Worm (Caenorhabditis elegans) whole organism, L3 larva: ENCODE measurements around the gene sulp-4.
A peak's percentile ranks its signal among the peaks of the same experiment; 100 is the strongest.

Experiments used
- R02D3.7 ChIP-seq: fragments of 150-350 bp; optimal IDR thresholded peaks from 2 replicates; lab custom pipeline; 2014; ENCODE audit warnings: missing biosample characterization, missing genetic modification characterization
- ZK546.5 ChIP-seq: sonication (generic microtip); optimal IDR thresholded peaks from 2 replicates; lab custom pipeline; 2017; ENCODE audit warnings: missing biosample characterization, missing genetic modification characterization
- ama-1 ChIP-seq: fragments of 150-350 bp; optimal IDR thresholded peaks from 2 replicates; lab custom pipeline; 2018
- ceh-16 ChIP-seq: sonication (generic microtip); optimal IDR thresholded peaks from 2 replicates; lab custom pipeline; 2017; ENCODE audit warnings: missing biosample characterization, missing genetic modification characterization
- ceh-28 ChIP-seq: fragments of 150-350 bp; optimal IDR thresholded peaks from 2 replicates; lab custom pipeline; 2014; ENCODE audit warnings: missing biosample characterization, missing genetic modification reagents, missing genetic modification characterization
- ceh-82 ChIP-seq: fragments of 150-350 bp; optimal IDR thresholded peaks from 2 replicates; lab custom pipeline; 2014; ENCODE audit warnings: missing biosample characterization, missing genetic modification characterization
- ceh-9 ChIP-seq: sonication (generic microtip); optimal IDR thresholded peaks from 2 replicates; lab custom pipeline; 2018; ENCODE audit warnings: missing biosample characterization, missing genetic modification characterization
- daf-12 ChIP-seq: fragments of 150-350 bp; optimal IDR thresholded peaks from 2 replicates; lab custom pipeline; 2014; ENCODE audit warnings: missing biosample characterization, missing genetic modification reagents, missing genetic modification characterization
- egl-5 ChIP-seq: fragments of 150-350 bp; optimal IDR thresholded peaks from 2 replicates; lab custom pipeline; 2017; ENCODE audit warnings: missing biosample characterization, missing genetic modification reagents, missing genetic modification characterization, inconsistent platforms
- elt-1 ChIP-seq: fragments of 150-350 bp; optimal IDR thresholded peaks from 2 replicates; lab custom pipeline; 2014; ENCODE audit warnings: missing biosample characterization, missing genetic modification characterization
- elt-2 ChIP-seq: sonication (generic microtip); optimal IDR thresholded peaks from 2 replicates; lab custom pipeline; 2016; ENCODE audit warnings: missing genetic modification reagents, mild to moderate bottlenecking, missing genetic modification characterization, missing compliant biosample characterization
- elt-3 ChIP-seq, 3 experiments: fragments of 150-350 bp in 1 of 3; sonication (generic microtip) in 2 of 3; optimal IDR thresholded peaks; 2 replicates in 2 of 3; 4 replicates in 1 of 3; lab custom pipeline; 2014 to 2017; ENCODE audit warnings: missing biosample characterization in 3 of 3, missing genetic modification characterization in 3 of 3
- eor-1 ChIP-seq, 2 experiments: fragments of 150-350 bp; optimal IDR thresholded peaks; 2 replicates each; lab custom pipeline; 2014 to 2018; ENCODE audit warnings: missing biosample characterization in 2 of 2, missing genetic modification characterization in 2 of 2
- fkh-10 ChIP-seq: sonication (generic microtip); optimal IDR thresholded peaks from 2 replicates; lab custom pipeline; 2017; ENCODE audit warnings: missing biosample characterization, missing genetic modification reagents, missing genetic modification characterization
- fkh-2 ChIP-seq: fragments of 150-350 bp; optimal IDR thresholded peaks from 2 replicates; lab custom pipeline; 2014; ENCODE audit warnings: missing biosample characterization, missing genetic modification reagents, missing genetic modification characterization
- fos-1 ChIP-seq: fragments of 150-350 bp; optimal IDR thresholded peaks from 2 replicates; lab custom pipeline; 2014; ENCODE audit warnings: missing biosample characterization, missing genetic modification characterization
- hmg-11 ChIP-seq: sonication (generic microtip); optimal IDR thresholded peaks from 2 replicates; lab custom pipeline; 2016; ENCODE audit warnings: missing genetic modification characterization, missing compliant biosample characterization
- jun-1 ChIP-seq: fragments of 150-350 bp; optimal IDR thresholded peaks from 2 replicates; lab custom pipeline; 2014; ENCODE audit warnings: missing biosample characterization, missing genetic modification reagents, missing genetic modification characterization
- lin-15B ChIP-seq: fragments of 150-350 bp; optimal IDR thresholded peaks from 2 replicates; lab custom pipeline; 2014; ENCODE audit warnings: missing biosample characterization, missing genetic modification characterization
- lin-39 ChIP-seq: fragments of 150-350 bp; optimal IDR thresholded peaks from 2 replicates; lab custom pipeline; 2018; ENCODE audit warnings: missing biosample characterization, missing genetic modification reagents, missing genetic modification characterization
- lsy-12 ChIP-seq: sonication (generic microtip); optimal IDR thresholded peaks from 2 replicates; lab custom pipeline; 2016; ENCODE audit warnings: mild to moderate bottlenecking, missing genetic modification characterization, missing compliant biosample characterization
- mdl-1 ChIP-seq: fragments of 150-350 bp; optimal IDR thresholded peaks from 2 replicates; lab custom pipeline; 2014; ENCODE audit warnings: missing biosample characterization, missing genetic modification characterization
- mml-1 ChIP-seq: fragments of 150-350 bp; sonication (generic microtip); optimal IDR thresholded peaks from 3 replicates; lab custom pipeline; 2014; ENCODE audit warnings: missing biosample characterization, missing genetic modification characterization
- nfya-1 ChIP-seq: sonication (generic microtip); optimal IDR thresholded peaks from 2 replicates; lab custom pipeline; 2017; ENCODE audit warnings: missing genetic modification characterization, mild to moderate bottlenecking, missing compliant biosample characterization, antibody characterized with exemption, moderate library complexity; ENCODE audit not compliant: insufficient read depth
- nhr-11 ChIP-seq: fragments of 150-350 bp; optimal IDR thresholded peaks from 2 replicates; lab custom pipeline; 2014; ENCODE audit warnings: missing biosample characterization, missing genetic modification characterization
- nhr-12 ChIP-seq: fragments of 150-350 bp; optimal IDR thresholded peaks from 2 replicates; lab custom pipeline; 2014; ENCODE audit warnings: missing biosample characterization, missing genetic modification characterization
- nhr-23 ChIP-seq: fragments of 150-350 bp; optimal IDR thresholded peaks from 2 replicates; lab custom pipeline; 2014; ENCODE audit warnings: missing biosample characterization, missing genetic modification reagents, missing genetic modification characterization
- nhr-237 ChIP-seq: fragments of 150-350 bp; optimal IDR thresholded peaks from 2 replicates; lab custom pipeline; 2014; ENCODE audit warnings: missing biosample characterization, missing genetic modification characterization
- nhr-25 ChIP-seq: sonication (generic microtip); optimal IDR thresholded peaks from 2 replicates; lab custom pipeline; 2017; ENCODE audit warnings: missing biosample characterization, missing genetic modification characterization
- nhr-28 ChIP-seq: fragments of 150-350 bp; optimal IDR thresholded peaks from 2 replicates; lab custom pipeline; 2014; ENCODE audit warnings: missing biosample characterization, missing genetic modification characterization
- nhr-43 ChIP-seq: sonication (generic microtip); optimal IDR thresholded peaks from 2 replicates; lab custom pipeline; 2016; ENCODE audit warnings: mild to moderate bottlenecking, missing genetic modification characterization, missing compliant biosample characterization; ENCODE audit not compliant: poor library complexity, severe bottlenecking
- nhr-67 ChIP-seq: fragments of 150-350 bp; optimal IDR thresholded peaks from 2 replicates; lab custom pipeline; 2014; ENCODE audit warnings: missing biosample characterization, missing genetic modification characterization
- nhr-76 ChIP-seq: fragments of 150-350 bp; sonication (generic microtip); optimal IDR thresholded peaks from 5 replicates; lab custom pipeline; 2014; ENCODE audit warnings: missing biosample characterization, missing genetic modification characterization
- nhr-77 ChIP-seq: fragments of 150-350 bp; optimal IDR thresholded peaks from 2 replicates; lab custom pipeline; 2014; ENCODE audit warnings: missing biosample characterization, missing genetic modification characterization
- pha-4 ChIP-seq: fragments of 150-350 bp; optimal IDR thresholded peaks from 2 replicates; lab custom pipeline; 2014; ENCODE audit warnings: missing biosample characterization, missing genetic modification reagents, missing genetic modification characterization
- pqm-1 ChIP-seq: fragments of 150-350 bp; optimal IDR thresholded peaks from 2 replicates; lab custom pipeline; 2017; ENCODE audit warnings: missing biosample characterization, missing genetic modification characterization, inconsistent platforms
- sea-2 ChIP-seq: fragments of 150-350 bp; sonication (generic microtip); optimal IDR thresholded peaks from 4 replicates; lab custom pipeline; 2014; ENCODE audit warnings: missing biosample characterization, missing genetic modification reagents, missing genetic modification characterization
- skn-1 ChIP-seq: fragments of 150-350 bp; optimal IDR thresholded peaks from 2 replicates; lab custom pipeline; 2014; ENCODE audit warnings: missing biosample characterization, missing genetic modification characterization
- snpc-4 ChIP-seq: fragments of 150-350 bp; optimal IDR thresholded peaks from 2 replicates; lab custom pipeline; 2014; ENCODE audit warnings: missing biosample characterization, missing genetic modification characterization
- tbx-2 ChIP-seq: sonication (generic microtip); optimal IDR thresholded peaks from 2 replicates; lab custom pipeline; 2016; ENCODE audit warnings: mild to moderate bottlenecking, missing genetic modification characterization, missing compliant biosample characterization
- unc-39 ChIP-seq: sonication (generic microtip); optimal IDR thresholded peaks from 4 replicates; lab custom pipeline; 2017; ENCODE audit warnings: missing biosample characterization, missing genetic modification characterization
- unc-62 ChIP-seq: fragments of 150-350 bp; sonication (generic microtip); optimal IDR thresholded peaks from 4 replicates; lab custom pipeline; 2014; ENCODE audit warnings: missing biosample characterization, missing genetic modification reagents, missing genetic modification characterization
- zag-1 ChIP-seq: fragments of 150-350 bp; optimal IDR thresholded peaks from 2 replicates; lab custom pipeline; 2014; ENCODE audit warnings: missing biosample characterization, missing genetic modification characterization
- ztf-11 ChIP-seq: fragments of 150-350 bp; optimal IDR thresholded peaks from 2 replicates; lab custom pipeline; 2014; ENCODE audit warnings: missing biosample characterization, missing genetic modification characterization
- ztf-4 ChIP-seq: fragments of 150-350 bp; optimal IDR thresholded peaks from 2 replicates; lab custom pipeline; 2014; ENCODE audit warnings: missing biosample characterization, missing genetic modification characterization

The sulp-4 gene

ce11 chrV:11885087-11885486 is 9.9 kb downstream of the sulp-4 start:
- TF ChIP-seq nhr-67 (no peak), pha-4 (peak; percentile 73), ama-1 (lab: Kevin White, UChicago) (no peak), ceh-16 (tag; lab: Kevin White, UChicago) (no peak), elt-3 (tag; optimal IDR thresholded peaks at IDR 0.05; lab: Kevin White, UChicago) (no peak), eor-1 (tag; optimal IDR thresholded peaks at IDR 0.05; lab: Kevin White, UChicago) (no peak), fos-1 (no peak), jun-1 (tag; lab: Kevin White, UChicago) (peak; percentile 39), elt-1 (tag; lab: Kevin White, UChicago) (no peak), pqm-1 (peak; percentile 94), elt-2 (tag; lab: Kevin White, UChicago) (peak; percentile 32)
- TF ChIP-seq, all 47 proteins: peak for 4

- TF ChIP-seq lin-39 (tag; lab: Kevin White, UChicago), result peak; percentile 2
- peak; percentile 91 for TF ChIP-seq pqm-1
- no peak for TF ChIP-seq nhr-76 (tag; lab: Kevin White, UChicago)
- TF ChIP-seq fkh-2 (tag; lab: Kevin White, UChicago), result no peak
- no peak for TF ChIP-seq lsy-12 (tag; lab: Kevin White, UChicago)
- no peak for TF ChIP-seq ceh-82 (tag; lab: Kevin White, UChicago)
- TF ChIP-seq nhr-43 (tag; lab: Kevin White, UChicago), result peak; percentile 68
- TF ChIP-seq lin-15B (tag; lab: Kevin White, UChicago), result no peak
- no peak for TF ChIP-seq snpc-4 (tag; lab: Kevin White, UChicago)
- no peak for TF ChIP-seq fkh-10
- no peak for TF ChIP-seq R02D3.7
- TF ChIP-seq ztf-11 (tag; lab: Kevin White, UChicago), result no peak
- no peak for TF ChIP-seq ztf-4 (tag; lab: Kevin White, UChicago)
- TF ChIP-seq daf-12, result no peak
- TF ChIP-seq nhr-67, result no peak
- no peak for TF ChIP-seq skn-1 (tag; lab: Kevin White, UChicago)
- no peak for TF ChIP-seq unc-39 (tag; lab: Kevin White, UChicago)
- no peak for TF ChIP-seq unc-62
- no peak for TF ChIP-seq nhr-237
- TF ChIP-seq ceh-16 (tag; lab: Kevin White, UChicago), result no peak
- TF ChIP-seq sea-2 (GFP tag; lab: Kevin White, UChicago), result no peak
- TF ChIP-seq jun-1 (tag; lab: Kevin White, UChicago), result peak; percentile 93
- peak; percentile 85 for TF ChIP-seq elt-2 (tag; lab: Kevin White, UChicago)
- TF ChIP-seq mdl-1 (tag; lab: Kevin White, UChicago), result peak; percentile 47
- no peak for TF ChIP-seq mml-1 (tag; lab: Kevin White, UChicago)
- TF ChIP-seq elt-1 (tag; lab: Kevin White, UChicago), result no peak
- no peak for TF ChIP-seq nhr-77 (tag; lab: Kevin White, UChicago)
- no peak for TF ChIP-seq ceh-28 (tag; lab: Kevin White, UChicago)
- no peak for TF ChIP-seq fos-1
- TF ChIP-seq elt-3 (tag; optimal IDR thresholded peaks at IDR 0.05; lab: Kevin White, UChicago), result no peak
- TF ChIP-seq nhr-12, result no peak
- TF ChIP-seq ceh-9 (tag; lab: Kevin White, UChicago), result no peak
- peak; percentile 86 for TF ChIP-seq ama-1 (lab: Kevin White, UChicago)
- TF ChIP-seq ZK546.5, result no peak
- no peak for TF ChIP-seq zag-1
- TF ChIP-seq eor-1 (tag; optimal IDR thresholded peaks at IDR 0.05; lab: Kevin White, UChicago), result no peak
- no peak for TF ChIP-seq nhr-11 (tag; lab: Kevin White, UChicago)
- TF ChIP-seq nhr-28 (tag; lab: Kevin White, UChicago), result no peak
- TF ChIP-seq tbx-2 (tag; lab: Kevin White, UChicago), result no peak
- peak; percentile 27 for TF ChIP-seq nfya-1 (tag; lab: Kevin White, UChicago)
- peak; percentile 85 for TF ChIP-seq pha-4
- no peak for TF ChIP-seq hmg-11 (tag; lab: Kevin White, UChicago)
- TF ChIP-seq nhr-23 (tag; lab: Kevin White, UChicago), result peak; percentile 59
- no peak for TF ChIP-seq nhr-25
- no peak for TF ChIP-seq egl-5
Observed at ce11 chrV:11885939-11886338, 10.8 kb downstream of the sulp-4 start.
